Worm (Caenorhabditis elegans): ENCODE results near the gene klo-2.
A peak's percentile ranks its signal among the peaks of the same experiment; 100 is the strongest.
"Not testable (repeated sequence)": the region's sequence is repeated elsewhere in the genome, so short reads cannot be mapped to it uniquely, and the experiment has no call there.

klo-2 gene

DNA sequence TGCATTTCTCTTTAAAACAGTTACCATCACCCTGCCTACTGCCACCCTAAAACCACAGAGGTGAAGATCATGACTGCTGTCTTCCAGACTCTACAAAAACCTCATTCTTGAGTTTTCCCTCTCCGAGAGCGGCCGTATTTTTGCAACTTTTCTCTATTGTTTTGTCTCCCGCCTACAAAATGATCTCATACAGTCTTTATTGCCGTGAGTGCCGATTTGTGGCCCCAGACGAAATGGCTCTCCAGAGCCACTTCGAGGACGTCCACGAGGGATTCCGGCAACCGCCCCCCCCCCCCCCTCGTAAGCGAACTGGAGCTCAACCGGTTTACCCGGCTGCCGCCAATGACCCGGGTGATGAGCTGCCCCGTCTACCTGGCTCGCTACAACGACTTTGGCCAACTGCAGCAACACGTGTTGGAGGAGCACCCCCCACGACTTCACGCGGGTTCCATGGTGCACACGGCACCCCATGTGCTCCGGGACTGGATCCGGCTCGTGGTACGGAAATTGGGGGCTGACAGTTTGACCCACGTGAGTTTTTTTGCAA is 21.2 kb upstream of the klo-2 start:
- no peak for TF ChIP-seq hmg-11 (tag; optimal IDR thresholded peaks at IDR 0.05)
- no peak for TF ChIP-seq egl-5 (tag; optimal IDR thresholded peaks at IDR 0.05)
- TF ChIP-seq pqm-1 (tag; optimal IDR thresholded peaks at IDR 0.05): no peak
- TF ChIP-seq mdl-1 (tag; optimal IDR thresholded peaks at IDR 0.05): no peak
- TF ChIP-seq ceh-9 (tag; optimal IDR thresholded peaks at IDR 0.05): no peak
- TF ChIP-seq lin-39 (tag; optimal IDR thresholded peaks at IDR 0.05): no peak
- no peak for TF ChIP-seq elt-1 (tag; optimal IDR thresholded peaks at IDR 0.05)

DNA sequence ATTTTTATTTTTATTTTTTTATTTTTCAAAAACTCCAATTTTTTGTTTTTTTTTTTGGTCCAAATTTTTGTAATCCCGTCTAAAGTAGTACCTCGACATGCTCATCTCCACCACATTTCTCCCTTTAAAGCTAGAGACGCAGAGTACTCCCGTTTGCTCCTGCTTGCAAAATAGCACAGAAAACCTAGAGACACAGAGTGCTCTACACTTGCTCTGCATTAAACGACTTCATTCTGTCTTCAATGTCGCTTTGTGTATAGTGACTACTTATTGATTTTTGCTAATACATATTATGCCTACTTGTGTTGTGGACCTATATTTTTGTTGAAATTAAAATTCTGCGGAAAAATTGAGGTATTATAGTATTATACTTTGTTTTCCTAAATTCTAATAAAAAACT is 19.9 kb upstream of the klo-2 start, which contains the start of gene W04B5.8:
Gene W04B5.8, plus strand, starts transcription at position 195 of the 400 bp plus-strand sequence.
- TF ChIP-seq fkh-2 (tag; optimal IDR thresholded peaks at IDR 0.05) (no peak), elt-3 (tag; optimal IDR thresholded peaks at IDR 0.05) (no peak), ZK546.5 (tag; optimal IDR thresholded peaks at IDR 0.05) (no peak), jun-1 (tag; optimal IDR thresholded peaks at IDR 0.05) (no peak), ceh-28 (tag; optimal IDR thresholded peaks at IDR 0.05) (peak; percentile 5), hmg-11 (tag; optimal IDR thresholded peaks at IDR 0.05) (peak; percentile 48), nfya-1 (tag; optimal IDR thresholded peaks at IDR 0.05; ENCODE audit: insufficient read depth) (peak; percentile 19)

DNA sequence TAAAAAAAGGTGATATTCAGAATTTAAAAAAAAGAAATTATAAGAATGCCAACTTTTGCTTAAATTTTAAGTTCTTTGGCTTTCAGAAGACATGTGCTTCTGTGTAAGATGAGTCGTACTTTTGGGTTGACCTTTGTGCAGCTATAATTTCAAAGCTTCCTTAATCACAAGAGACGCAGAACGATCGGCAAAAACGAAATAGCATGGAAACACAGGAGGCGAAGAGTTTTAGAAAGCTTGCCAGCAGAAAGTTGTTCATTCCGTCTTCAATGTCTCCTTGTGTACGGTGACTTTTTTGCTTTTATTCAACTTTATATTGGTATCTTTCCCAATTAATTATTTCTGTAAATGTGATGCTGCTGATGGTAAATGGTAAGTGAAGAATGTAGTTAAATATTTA is 13.1 kb upstream of the klo-2 start:
- no peak for TF ChIP-seq ZK546.5 (tag; optimal IDR thresholded peaks at IDR 0.05)
- no peak for TF ChIP-seq unc-39 (tag; optimal IDR thresholded peaks at IDR 0.05)
- TF ChIP-seq unc-62 (GFP tag; optimal IDR thresholded peaks at IDR 0.05): no peak
- TF ChIP-seq skn-1 (tag; optimal IDR thresholded peaks at IDR 0.05): no peak
- TF ChIP-seq nhr-237 (tag; optimal IDR thresholded peaks at IDR 0.05): no peak
- no peak for TF ChIP-seq ceh-82 (tag; optimal IDR thresholded peaks at IDR 0.05)
- TF ChIP-seq elt-3 (tag; optimal IDR thresholded peaks at IDR 0.05): no peak
- no peak for TF ChIP-seq hmg-11 (tag; optimal IDR thresholded peaks at IDR 0.05)
- TF ChIP-seq snpc-4 (tag; optimal IDR thresholded peaks at IDR 0.05): no peak
- TF ChIP-seq daf-12 (tag; optimal IDR thresholded peaks at IDR 0.05): no peak
- TF ChIP-seq elt-1 (tag; optimal IDR thresholded peaks at IDR 0.05): no peak
- TF ChIP-seq R02D3.7 (tag; optimal IDR thresholded peaks at IDR 0.05): no peak

DNA sequence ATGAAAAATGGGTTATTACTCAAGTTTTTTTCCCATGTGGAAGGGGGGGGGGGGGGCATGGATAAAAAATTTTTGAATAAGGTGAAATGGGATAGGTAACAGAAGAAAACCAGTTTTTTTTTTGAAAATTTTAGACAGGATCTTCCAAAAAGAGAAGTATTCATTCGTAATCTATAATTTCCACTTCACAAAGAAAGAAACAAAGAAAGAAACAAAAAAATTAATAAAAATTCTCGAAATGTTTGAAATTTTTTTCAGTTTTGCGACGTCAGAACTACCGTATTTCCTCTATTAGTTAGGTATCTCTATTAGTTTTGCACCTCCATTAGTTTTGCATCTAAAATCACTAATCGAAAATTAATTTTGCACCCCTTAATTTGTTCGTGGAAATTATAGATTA is 10.6 kb upstream of the klo-2 start, which contains the start of gene W04B5.6:
Gene W04B5.6, minus strand, starts transcription at position 101 of the 400 bp plus-strand sequence.
- TF ChIP-seq fkh-2 (tag; optimal IDR thresholded peaks at IDR 0.05); ceh-28 (tag; optimal IDR thresholded peaks at IDR 0.05); unc-62 (GFP tag; optimal IDR thresholded peaks at IDR 0.05): not testable (repeated sequence)

DNA sequence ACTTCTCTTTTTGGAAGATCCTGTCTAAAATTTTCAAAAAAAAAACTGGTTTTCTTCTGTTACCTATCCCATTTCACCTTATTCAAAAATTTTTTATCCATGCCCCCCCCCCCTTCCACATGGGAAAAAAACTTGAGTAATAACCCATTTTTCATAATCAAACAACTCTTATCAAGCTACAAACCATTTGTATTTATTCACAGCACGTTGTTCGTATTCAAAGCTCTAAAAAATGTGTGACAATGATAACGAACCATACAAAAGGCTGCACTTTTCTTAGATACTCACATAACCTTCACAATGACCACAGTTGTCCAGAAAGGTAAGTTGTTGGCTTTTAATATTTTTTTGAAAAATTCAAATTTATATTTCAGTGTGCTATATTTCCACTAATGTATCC is 10.2 kb upstream of the klo-2 start, which contains the start of gene E02H9.6:
Gene E02H9.6, plus strand, starts transcription at position 301 of the 400 bp plus-strand sequence.
- not testable (repeated sequence) for TF ChIP-seq eor-1, elt-1, daf-12 (tag; optimal IDR thresholded peaks at IDR 0.05)

DNA sequence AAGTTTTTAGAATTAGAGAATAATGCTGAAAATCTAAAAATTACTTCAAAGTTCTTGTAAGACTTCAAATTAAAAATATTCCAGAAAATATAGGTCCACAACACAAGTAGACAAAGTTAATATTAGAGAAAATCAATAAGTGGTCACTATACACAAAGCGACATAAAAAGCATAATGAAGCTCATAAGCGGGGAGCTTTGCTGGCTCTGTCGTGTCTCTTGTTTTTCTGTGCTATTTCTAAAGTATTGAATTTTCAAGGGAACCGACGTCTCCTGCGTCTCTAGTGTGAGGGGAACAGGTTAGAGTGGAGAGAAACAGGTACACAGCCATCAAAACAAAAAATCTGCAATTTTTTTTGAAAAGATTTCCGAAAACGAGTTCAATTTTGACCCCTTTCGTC is 7.5 kb upstream of the klo-2 start, which contains the start of gene E02H9.13:
Gene E02H9.13, minus strand, starts transcription at position 199 of the 400 bp plus-strand sequence.
- TF ChIP-seq aly-2 (tag; optimal IDR thresholded peaks at IDR 0.05): no peak
- no peak for TF ChIP-seq snpc-4 (tag; optimal IDR thresholded peaks at IDR 0.05)
- TF ChIP-seq nhr-28 (tag; optimal IDR thresholded peaks at IDR 0.05): no peak
- no peak for TF ChIP-seq hmg-11 (tag; optimal IDR thresholded peaks at IDR 0.05)
- TF ChIP-seq ceh-16 (tag; optimal IDR thresholded peaks at IDR 0.05): no peak
- no peak for TF ChIP-seq sea-2 (GFP tag; optimal IDR thresholded peaks at IDR 0.05)
- no peak for TF ChIP-seq nhr-23 (tag; optimal IDR thresholded peaks at IDR 0.05)
- TF ChIP-seq mdl-1 (tag; optimal IDR thresholded peaks at IDR 0.05): no peak
- no peak for TF ChIP-seq ztf-11 (tag; optimal IDR thresholded peaks at IDR 0.05)
- no peak for TF ChIP-seq jun-1 (tag; optimal IDR thresholded peaks at IDR 0.05)
- no peak for TF ChIP-seq egl-27 (tag; optimal IDR thresholded peaks at IDR 0.05)
- no peak for TF ChIP-seq R02D3.7 (tag; optimal IDR thresholded peaks at IDR 0.05)
- TF ChIP-seq elt-2 (tag; optimal IDR thresholded peaks at IDR 0.05): no peak
- no peak for TF ChIP-seq zag-1 (tag; optimal IDR thresholded peaks at IDR 0.05)
- TF ChIP-seq ceh-82 (tag; optimal IDR thresholded peaks at IDR 0.05): no peak
- no peak for TF ChIP-seq mml-1 (tag; optimal IDR thresholded peaks at IDR 0.05)
- TF ChIP-seq pqm-1 (tag; optimal IDR thresholded peaks at IDR 0.05): no peak
- no peak for TF ChIP-seq ztf-4 (tag; optimal IDR thresholded peaks at IDR 0.05)
- TF ChIP-seq nhr-25 (tag; optimal IDR thresholded peaks at IDR 0.05): no peak
- TF ChIP-seq elt-3 (tag; optimal IDR thresholded peaks at IDR 0.05): no peak
